Fruit fly (Drosophila melanogaster) whole organism, prepupa: ENCODE data around the gene CG42512.

Source experiments
- CG10669 ChIP-seq: fragments of 200-800 bp; sonication (Bioruptor generic); optimal IDR thresholded peaks from 3 replicates; lab custom pipeline; 2018; ENCODE audit warnings: missing biosample characterization, mild to moderate bottlenecking, missing genetic modification characterization, moderate library complexity
- CG11294 ChIP-seq: fragments of 200-800 bp; sonication (Bioruptor generic); IDR thresholded peaks from 2 replicates; pipeline ENCODE4 v1.3.6; 2022; ENCODE audit warnings: missing biosample characterization, missing genetic modification characterization
- CG11762 ChIP-seq: fragments of 200-800 bp; sonication (Bioruptor generic); optimal IDR thresholded peaks from 3 replicates; lab custom pipeline; 2016; ENCODE audit warnings: missing biosample characterization, missing genetic modification characterization; ENCODE audit not compliant: insufficient read depth
- CG15336 ChIP-seq: fragments of 200-800 bp; sonication (Bioruptor generic); IDR thresholded peaks from 2 replicates; pipeline ENCODE4 v1.3.6; 2022; ENCODE audit warnings: missing biosample characterization, missing genetic modification characterization
- CG1621 ChIP-seq: fragments of 200-800 bp; sonication (Bioruptor generic); optimal IDR thresholded peaks from 3 replicates; lab custom pipeline; 2018; ENCODE audit warnings: missing biosample characterization, mild to moderate bottlenecking, missing genetic modification characterization
- CG16779 ChIP-seq: fragments of 200-800 bp; sonication (Bioruptor generic); optimal IDR thresholded peaks from 3 replicates; lab custom pipeline; 2017; ENCODE audit warnings: missing biosample characterization, mild to moderate bottlenecking, missing genetic modification characterization
- CG3032 ChIP-seq: fragments of 200-800 bp; optimal IDR thresholded peaks from 2 replicates; lab custom pipeline; 2019; ENCODE audit warnings: missing biosample characterization, mild to moderate bottlenecking, missing genetic modification characterization, moderate library complexity
- CG34406 ChIP-seq: fragments of 200-800 bp; sonication (Bioruptor generic); optimal IDR thresholded peaks from 3 replicates; lab custom pipeline; 2016; ENCODE audit warnings: missing biosample characterization, missing genetic modification characterization
- CG3919 ChIP-seq: fragments of 200-800 bp; sonication (Bioruptor generic); optimal IDR thresholded peaks from 3 replicates; lab custom pipeline; 2016; ENCODE audit warnings: missing biosample characterization, missing genetic modification characterization
- CG4318 ChIP-seq: fragments of 200-800 bp; sonication (Bioruptor generic); optimal IDR thresholded peaks from 3 replicates; lab custom pipeline; 2017; ENCODE audit warnings: missing biosample characterization, mild to moderate bottlenecking, missing genetic modification characterization
- CG6163 ChIP-seq: fragments of 200-800 bp; sonication (Bioruptor generic); IDR thresholded peaks from 3 replicates; pipeline ENCODE4 v1.3.6; 2022; ENCODE audit warnings: missing biosample characterization, missing genetic modification characterization
- CG6792 ChIP-seq: fragments of 200-800 bp; sonication (Bioruptor generic); optimal IDR thresholded peaks from 3 replicates; lab custom pipeline; 2016; ENCODE audit warnings: missing biosample characterization, missing genetic modification characterization
- CG6808 ChIP-seq: fragments of 200-800 bp; sonication (Bioruptor generic); optimal IDR thresholded peaks from 3 replicates; lab custom pipeline; 2017; ENCODE audit warnings: missing biosample characterization, missing genetic modification characterization, mild to moderate bottlenecking, moderate library complexity, missing genetic modification reagents
- CG6854 ChIP-seq: fragments of 200-800 bp; sonication (Bioruptor generic); optimal IDR thresholded peaks from 2 replicates; lab custom pipeline; 2017; ENCODE audit warnings: missing biosample characterization, mild to moderate bottlenecking, missing genetic modification characterization
- CG7368 ChIP-seq: fragments of 200-800 bp; sonication (Bioruptor generic); optimal IDR thresholded peaks from 3 replicates; lab custom pipeline; 2016; ENCODE audit warnings: missing biosample characterization, missing genetic modification characterization
- CG8119 ChIP-seq: fragments of 200-800 bp; sonication (Bioruptor generic); IDR thresholded peaks from 3 replicates; pipeline ENCODE4 v1.3.6; 2022; ENCODE audit warnings: missing biosample characterization, missing genetic modification characterization
- CG8319 ChIP-seq: fragments of 200-800 bp; sonication (Bioruptor generic); optimal IDR thresholded peaks from 3 replicates; lab custom pipeline; 2016; ENCODE audit warnings: missing biosample characterization, missing genetic modification characterization
- CG8632 ChIP-seq: fragments of 200-800 bp; sonication (Bioruptor generic); optimal IDR thresholded peaks from 3 replicates; lab custom pipeline; 2016; ENCODE audit warnings: missing biosample characterization, missing genetic modification characterization
- CG9139 ChIP-seq: fragments of 200-800 bp; sonication (Bioruptor generic); optimal IDR thresholded peaks from 3 replicates; lab custom pipeline; 2017; ENCODE audit warnings: missing biosample characterization, mild to moderate bottlenecking, missing genetic modification characterization
- Eip75B ChIP-seq: fragments of 200-800 bp; sonication (Bioruptor generic); optimal IDR thresholded peaks from 3 replicates; lab custom pipeline; 2016; ENCODE audit warnings: missing biosample characterization, missing genetic modification characterization
- Eip78C ChIP-seq: fragments of 200-800 bp; sonication (Bioruptor generic); peaks from one replicate; lab custom pipeline; 2016; ENCODE audit warnings: missing biosample characterization, missing genetic modification characterization
- Ets96B ChIP-seq: fragments of 200-800 bp; optimal IDR thresholded peaks from 2 replicates; lab custom pipeline; 2019; ENCODE audit warnings: missing biosample characterization, mild to moderate bottlenecking, missing genetic modification characterization, moderate library complexity
- Gug ChIP-seq: fragments of 200-800 bp; sonication (Bioruptor generic); IDR thresholded peaks from 2 replicates; pipeline ENCODE4 v1.3.6; 2022; ENCODE audit warnings: missing biosample characterization, missing genetic modification characterization
- Hr38 ChIP-seq: sonication (Bioruptor generic); optimal IDR thresholded peaks from 2 replicates; lab custom pipeline; 2016; ENCODE audit warnings: missing biosample characterization, missing genetic modification characterization
- Hr39 ChIP-seq: fragments of 200-800 bp; sonication (Bioruptor generic); optimal IDR thresholded peaks from 2 replicates; lab custom pipeline; 2016; ENCODE audit warnings: missing biosample characterization, missing genetic modification characterization
- Hr4 ChIP-seq: fragments of 200-800 bp; sonication (Bioruptor generic); optimal IDR thresholded peaks from 3 replicates; lab custom pipeline; 2016; ENCODE audit warnings: missing biosample characterization, missing genetic modification characterization
- Lpt ChIP-seq: fragments of 200-800 bp; sonication (Bioruptor generic); optimal IDR thresholded peaks from 3 replicates; lab custom pipeline; 2016; ENCODE audit warnings: missing biosample characterization, missing genetic modification characterization
- Met ChIP-seq: fragments of 200-800 bp; sonication (Bioruptor generic); optimal IDR thresholded peaks from 3 replicates; lab custom pipeline; 2016; ENCODE audit warnings: missing biosample characterization, missing genetic modification characterization
- OdsH ChIP-seq: fragments of 200-800 bp; sonication (Bioruptor generic); optimal IDR thresholded peaks from 3 replicates; lab custom pipeline; 2016; ENCODE audit warnings: missing biosample characterization, missing genetic modification characterization
- Sox102F ChIP-seq: fragments of 200-800 bp; sonication (Bioruptor generic); optimal IDR thresholded peaks from 2 replicates; lab custom pipeline; 2016; ENCODE audit warnings: missing biosample characterization, mild to moderate bottlenecking, missing genetic modification characterization
- Sox14 ChIP-seq: fragments of 200-800 bp; sonication (Bioruptor generic); optimal IDR thresholded peaks from 3 replicates; lab custom pipeline; 2016; ENCODE audit warnings: missing biosample characterization, missing genetic modification characterization
- achi ChIP-seq: fragments of 200-800 bp; sonication (Bioruptor generic); optimal IDR thresholded peaks from 3 replicates; lab custom pipeline; 2016; ENCODE audit warnings: missing biosample characterization, missing genetic modification characterization
- acj6 ChIP-seq: fragments of 200-800 bp; sonication (Bioruptor generic); optimal IDR thresholded peaks from 3 replicates; lab custom pipeline; 2016; ENCODE audit warnings: missing biosample characterization, missing genetic modification characterization
- cyc ChIP-seq: fragments of 200-800 bp; sonication (Bioruptor generic); optimal IDR thresholded peaks from 3 replicates; lab custom pipeline; 2016; ENCODE audit warnings: missing biosample characterization, missing genetic modification characterization
- dsx ChIP-seq: fragments of 200-800 bp; optimal IDR thresholded peaks from 3 replicates; lab custom pipeline; 2019; ENCODE audit warnings: missing biosample characterization, mild to moderate bottlenecking, missing genetic modification characterization, moderate library complexity; ENCODE audit not compliant: poor library complexity, severe bottlenecking
- eg ChIP-seq: fragments of 200-800 bp; sonication (Bioruptor generic); IDR thresholded peaks from 3 replicates; pipeline ENCODE4 v1.3.6; 2022; ENCODE audit warnings: missing biosample characterization, missing genetic modification characterization
- fd59A ChIP-seq: fragments of 200-800 bp; sonication (Bioruptor generic); optimal IDR thresholded peaks from 2 replicates; lab custom pipeline; 2017; ENCODE audit warnings: missing biosample characterization, mild to moderate bottlenecking, missing genetic modification characterization, missing genetic modification reagents
- fd85E ChIP-seq: fragments of 200-800 bp; sonication (Bioruptor generic); optimal IDR thresholded peaks from 3 replicates; lab custom pipeline; 2016; ENCODE audit warnings: missing biosample characterization, missing genetic modification characterization
- fkh ChIP-seq: fragments of 200-800 bp; sonication (Bioruptor generic); optimal IDR thresholded peaks from 3 replicates; lab custom pipeline; 2017; ENCODE audit warnings: missing biosample characterization, mild to moderate bottlenecking, missing genetic modification characterization, moderate library complexity
- lz ChIP-seq: fragments of 200-800 bp; sonication (Bioruptor generic); optimal IDR thresholded peaks from 3 replicates; lab custom pipeline; 2016; ENCODE audit warnings: missing biosample characterization, missing genetic modification characterization
- net ChIP-seq: fragments of 200-800 bp; sonication (Bioruptor generic); optimal IDR thresholded peaks from 3 replicates; lab custom pipeline; 2016; ENCODE audit warnings: missing biosample characterization, missing genetic modification characterization
- pdm3 ChIP-seq: fragments of 200-800 bp; sonication (Bioruptor generic); optimal IDR thresholded peaks from 3 replicates; lab custom pipeline; 2016; ENCODE audit warnings: missing biosample characterization, missing genetic modification characterization
- svp ChIP-seq: fragments of 200-800 bp; sonication (Bioruptor generic); peaks from one replicate; lab custom pipeline; 2016; ENCODE audit warnings: missing biosample characterization, missing genetic modification characterization
- topi ChIP-seq: fragments of 200-800 bp; sonication (Bioruptor generic); optimal IDR thresholded peaks from 3 replicates; lab custom pipeline; 2016; ENCODE audit warnings: missing biosample characterization, missing genetic modification characterization

Gene CG42512

dm6 chrX:16633181-16633957, 17.8 kb upstream of the CG42512 start (continued):
- TF ChIP-seq topi (GFP tag; lab: Kevin White, UChicago), result no peak
- no peak for TF ChIP-seq Lpt (GFP tag; lab: Kevin White, UChicago)
- TF ChIP-seq lz (GFP tag; lab: Kevin White, UChicago), result no peak
- no peak for TF ChIP-seq CG8319 (GFP tag; lab: Kevin White, UChicago)
- TF ChIP-seq CG8632 (GFP tag; lab: Kevin White, UChicago), result no peak
- no peak for TF ChIP-seq CG16779
- TF ChIP-seq CG9139 (GFP tag; lab: Kevin White, UChicago), result no peak
- TF ChIP-seq dsx, result no peak
- no peak for TF ChIP-seq CG3919 (GFP tag; lab: Kevin White, UChicago)

DNA sequence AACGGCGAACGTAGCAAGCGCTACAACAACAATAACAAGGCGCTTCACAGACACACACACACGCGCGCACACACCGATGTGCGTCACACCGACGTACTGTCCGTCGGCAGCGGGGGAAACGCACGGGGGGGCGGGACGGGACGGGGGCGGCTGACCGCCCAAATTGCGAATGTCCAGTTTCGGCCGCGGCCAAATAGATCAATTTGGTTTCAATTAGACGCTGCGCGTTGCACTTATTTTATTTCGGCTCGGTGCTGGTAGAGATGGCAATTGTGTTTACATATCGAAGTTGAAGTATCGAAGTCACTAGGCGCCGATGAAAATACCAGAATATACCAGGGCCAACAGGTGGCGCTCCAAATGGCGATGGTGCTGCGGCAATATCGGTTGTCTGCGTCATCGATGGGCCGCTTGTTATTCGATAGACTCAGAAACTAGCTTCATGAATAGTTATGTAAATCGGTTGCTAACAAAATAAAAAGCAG, 14.0 kb upstream of the CG42512 start, which contains the start of gene Rok:
TSS of gene Rok (minus strand) at position 309 of the 485 bp plus-strand sequence.
- TF ChIP-seq CG7368 (GFP tag; lab: Kevin White, UChicago) (no peak), Ets96B (tag; lab: Kevin White, UChicago) (no peak), CG6808 (GFP tag; lab: Kevin White, UChicago) (peak; percentile 8), CG6163 (GFP tag; lab: Robert Waterston, UW) (0 out of 3 replicates have a peak, but pooled peaks have one; percentile 31), Gug (GFP tag; lab: Robert Waterston, UW) (no peak), eg (GFP tag; lab: Robert Waterston, UW) (no peak), acj6 (GFP tag; lab: Kevin White, UChicago) (no peak), cyc (GFP tag; lab: Kevin White, UChicago) (no peak), fkh (peak; percentile 51)

DNA sequence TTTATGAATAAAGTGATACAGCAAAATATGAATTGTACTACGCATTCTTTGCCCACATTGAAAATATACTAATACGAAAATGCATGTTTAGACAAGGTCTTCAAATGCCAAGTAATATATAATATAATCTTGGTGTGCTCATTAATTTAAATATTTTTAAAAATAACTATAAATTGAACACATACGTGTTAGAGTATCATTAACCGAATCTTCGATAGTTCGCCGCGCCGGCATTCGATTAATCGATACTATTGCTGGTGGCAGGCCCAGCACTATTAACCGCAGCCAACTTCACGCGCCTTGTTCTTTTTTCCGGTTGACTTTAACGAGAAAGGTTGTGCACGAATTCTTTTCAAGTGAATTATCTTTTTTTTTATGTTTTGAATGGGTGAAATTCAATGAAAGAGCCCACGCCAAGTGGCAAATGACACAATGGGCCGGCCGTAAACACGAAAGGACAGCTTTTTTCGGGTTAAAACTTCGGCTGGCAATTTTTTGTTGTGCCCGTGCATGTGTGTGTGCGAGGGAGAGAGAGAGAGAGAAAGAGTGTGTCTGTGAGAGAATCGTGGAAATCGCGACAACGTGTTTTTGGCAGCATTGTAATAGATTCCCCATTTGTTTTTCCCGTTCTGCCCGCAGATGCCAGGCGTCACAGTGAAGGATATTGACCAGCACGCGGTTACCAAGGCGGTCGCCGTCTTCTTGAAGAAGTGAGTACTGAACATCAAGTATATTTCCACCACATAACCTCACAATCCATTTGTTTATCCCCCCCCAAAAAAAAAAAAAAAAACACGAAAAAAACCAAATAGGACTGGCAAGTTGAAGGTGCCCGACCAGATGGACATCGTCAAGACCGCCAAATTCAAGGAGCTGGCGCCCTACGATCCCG, 13.3 kb upstream of the CG42512 start, which contains the start of gene RpS19a:
TSS of gene RpS19a (plus strand) at position 301 of the 892 bp plus-strand sequence.
- 0 out of 2 replicates have a peak, but pooled peaks have one; percentile 22 for TF ChIP-seq CG15336 (GFP tag; lab: Robert Waterston, UW)
- TF ChIP-seq Sox14, result peak; percentile 9
- TF ChIP-seq CG3032 (tag; lab: Kevin White, UChicago), result peak; percentile 14
- TF ChIP-seq Hr38 (GFP tag; lab: Kevin White, UChicago), result no peak
- TF ChIP-seq Eip75B (GFP tag; lab: Kevin White, UChicago), result peak; percentile 52
- peak; percentile 50 for TF ChIP-seq OdsH (GFP tag; lab: Kevin White, UChicago)
- TF ChIP-seq Met (GFP tag; lab: Kevin White, UChicago), result peak; percentile 78
- peak; percentile 23 for TF ChIP-seq Hr39 (GFP tag; lab: Kevin White, UChicago)
- peak; percentile 58 for TF ChIP-seq fd85E (GFP tag; lab: Kevin White, UChicago)
- TF ChIP-seq CG1621 (tag; lab: Kevin White, UChicago), result peak; percentile 56
- peak; percentile 74 for TF ChIP-seq CG10669 (GFP tag; lab: Kevin White, UChicago)
- TF ChIP-seq CG6163 (GFP tag; lab: Robert Waterston, UW), result peak; percentile 83
- TF ChIP-seq CG11294 (GFP tag; lab: Robert Waterston, UW), result no peak
- peak; percentile 73 for TF ChIP-seq net (GFP tag; lab: Kevin White, UChicago)
- TF ChIP-seq Lpt (GFP tag; lab: Kevin White, UChicago), result peak; percentile 11
- peak; percentile 79 for TF ChIP-seq Sox102F (GFP tag; lab: Kevin White, UChicago)
- TF ChIP-seq CG4318 (GFP tag; lab: Kevin White, UChicago), result no peak
- peak; percentile 56 for TF ChIP-seq achi
- peak; percentile 32 for TF ChIP-seq CG11762 (GFP tag; lab: Kevin White, UChicago)
- peak; percentile 76 for TF ChIP-seq CG3919 (GFP tag; lab: Kevin White, UChicago)
- TF ChIP-seq eg (GFP tag; lab: Robert Waterston, UW), result peak; percentile 73
- TF ChIP-seq CG6854 (GFP tag; lab: Kevin White, UChicago), result peak; percentile 96
- TF ChIP-seq fd59A (GFP tag; lab: Kevin White, UChicago), result peak; percentile 36
- 0 out of 2 replicates have a peak, but pooled peaks have one; percentile 10 for TF ChIP-seq Gug (GFP tag; lab: Robert Waterston, UW)
- TF ChIP-seq CG8119 (GFP tag; lab: Robert Waterston, UW), result no peak
- peak; percentile 50 for TF ChIP-seq cyc (GFP tag; lab: Kevin White, UChicago)
- no peak for TF ChIP-seq CG6792
- peak; percentile 77 for TF ChIP-seq svp (GFP tag; lab: Kevin White, UChicago)
- TF ChIP-seq pdm3 (GFP tag; lab: Kevin White, UChicago), result peak; percentile 58
- peak; percentile 19 for TF ChIP-seq Hr4
- peak; percentile 17 for TF ChIP-seq Ets96B (tag; lab: Kevin White, UChicago)
- TF ChIP-seq Eip78C, result peak; percentile 89
- peak; percentile 67 for TF ChIP-seq CG34406 (GFP tag; lab: Kevin White, UChicago)
